Worm (Caenorhabditis elegans): ENCODE data around the gene wht-6.

Gene wht-6

DNA sequence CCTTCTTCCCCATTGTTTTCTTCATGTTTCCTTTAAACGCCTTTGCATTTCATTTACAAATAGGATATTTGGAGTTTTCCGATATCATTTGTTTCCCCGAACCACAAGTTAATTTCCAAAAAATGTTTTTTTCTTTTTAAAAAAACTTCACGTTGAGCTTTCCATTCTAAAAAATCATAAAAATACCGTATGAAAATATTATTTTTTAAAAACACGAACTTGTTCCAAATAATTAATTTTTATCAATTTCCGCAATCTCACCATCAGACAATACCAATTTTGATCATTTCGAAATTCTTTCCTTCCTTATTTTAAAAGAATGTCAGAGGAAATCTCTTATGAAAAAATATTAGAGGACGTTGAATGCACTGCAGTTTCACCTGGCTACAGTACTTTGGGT lies at the start of gene wht-6:
wht-6 (plus strand) TSS at position 301 of the 400 bp plus-strand sequence.
- no peak for TF ChIP-seq lir-3 (tag; optimal IDR thresholded peaks at IDR 0.05)
- no peak for TF ChIP-seq D1046.2 (GFP tag; IDR thresholded peaks at IDR 0.05)
- TF ChIP-seq Y5F2A.4 (GFP tag; optimal IDR thresholded peaks at IDR 0.05) = no peak
- no peak for TF ChIP-seq F44E2.7 (GFP tag; IDR thresholded peaks at IDR 0.05)
- no peak for TF ChIP-seq nhr-111 (GFP tag; optimal IDR thresholded peaks at IDR 0.05)
- TF ChIP-seq mdt-29 (GFP tag; IDR thresholded peaks at IDR 0.05) = no peak
- no peak for TF ChIP-seq tra-1 (GFP tag; IDR thresholded peaks at IDR 0.05)
- no peak for TF ChIP-seq arid-1 (GFP tag; conservative IDR thresholded peaks at IDR 0.05)

DNA sequence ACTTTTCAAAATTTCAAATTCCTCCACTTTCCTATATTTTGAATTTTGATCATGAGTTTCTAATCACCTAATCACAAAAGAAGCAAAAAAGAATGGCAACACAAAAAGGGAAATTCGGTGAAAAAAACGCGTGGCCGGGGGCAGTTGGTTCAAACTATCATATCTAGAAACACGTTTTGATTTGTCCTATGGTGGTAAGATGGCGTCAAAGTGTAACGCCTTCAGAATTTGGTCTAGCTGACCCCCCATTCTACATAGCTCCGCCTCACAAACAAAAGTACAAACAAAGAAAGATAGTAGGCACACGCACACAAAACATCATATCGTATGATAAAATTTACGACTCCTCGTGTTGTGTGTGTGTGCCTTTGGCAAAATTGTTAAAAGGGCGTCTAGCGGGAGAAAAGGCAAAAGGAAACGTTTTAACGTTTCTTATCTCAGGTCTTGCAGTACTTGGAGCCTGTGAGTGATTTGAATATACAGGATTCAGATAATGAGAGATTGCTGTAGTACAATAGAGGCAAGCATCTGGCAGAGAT lies 49.5 kb upstream of the wht-6 start:
- no peak for TF ChIP-seq ZK337.2 (GFP tag; IDR thresholded peaks at IDR 0.05)
- peak; percentile 60 for TF ChIP-seq cey-2 (tag; optimal IDR thresholded peaks at IDR 0.05; ENCODE audit: borderline replicate concordance, insufficient read depth)
- no peak for TF ChIP-seq mdt-29 (GFP tag; IDR thresholded peaks at IDR 0.05)
- peak; percentile 31; the same call in 1 of the 2 replicates for TF ChIP-seq ceh-20 (GFP tag; IDR thresholded peaks at IDR 0.05)
- no peak for TF ChIP-seq gei-8 (GFP tag; optimal IDR thresholded peaks at IDR 0.05)
- no peak for TF ChIP-seq aly-2 (tag; optimal IDR thresholded peaks at IDR 0.05)
- TF ChIP-seq skn-1 (tag; optimal IDR thresholded peaks at IDR 0.05) = no peak
- TF ChIP-seq nhr-102 (tag; optimal IDR thresholded peaks at IDR 0.05) = peak; percentile 18
- no peak for TF ChIP-seq vab-7 (GFP tag; IDR thresholded peaks at IDR 0.05)
- no peak for TF ChIP-seq lim-7 (GFP tag; IDR thresholded peaks at IDR 0.05)
- no peak for TF ChIP-seq F26F4.8 (GFP tag; conservative IDR thresholded peaks at IDR 0.05)
- peak; percentile 42 for TF ChIP-seq T26A8.4 (GFP tag; IDR thresholded peaks at IDR 0.05)
- TF ChIP-seq lin-15B (tag; optimal IDR thresholded peaks at IDR 0.05) = no peak
- TF ChIP-seq nhr-76 (tag; optimal IDR thresholded peaks at IDR 0.05) = no peak
- peak; percentile 82 for TF ChIP-seq hlh-11 (tag; optimal IDR thresholded peaks at IDR 0.05)
- no peak for TF ChIP-seq lin-39 (tag; optimal IDR thresholded peaks at IDR 0.05)
- TF ChIP-seq F44E2.7 (GFP tag; IDR thresholded peaks at IDR 0.05) = no peak
- TF ChIP-seq daf-16 (GFP tag; optimal IDR thresholded peaks at IDR 0.05) = no peak
- peak; percentile 73 for TF ChIP-seq daf-16 (tag; optimal IDR thresholded peaks at IDR 0.05)
- TF ChIP-seq mes-2 (tag; optimal IDR thresholded peaks at IDR 0.05; ENCODE audit: poor library complexity, severe bottlenecking) = peak; percentile 4
- no peak for TF ChIP-seq lin-13 (GFP tag; optimal IDR thresholded peaks at IDR 0.05)
- no peak for TF ChIP-seq D1046.2 (GFP tag; IDR thresholded peaks at IDR 0.05)
- no peak for TF ChIP-seq madf-9 (GFP tag; conservative IDR thresholded peaks at IDR 0.05)
- peak; percentile 82 for TF ChIP-seq hlh-30 (tag; optimal IDR thresholded peaks at IDR 0.05; ENCODE audit: insufficient read depth)
- TF ChIP-seq dmd-8 (GFP tag; IDR thresholded peaks at IDR 0.05) = no peak
- no peak for TF ChIP-seq ceh-28 (tag; optimal IDR thresholded peaks at IDR 0.05)
- peak; percentile 86 for TF ChIP-seq mxl-3 (GFP tag; optimal IDR thresholded peaks at IDR 0.05)
- peak; percentile 31 to 76 for TF ChIP-seq mdl-1 (tag; optimal IDR thresholded peaks at IDR 0.05)
- TF ChIP-seq nhr-10 (tag; optimal IDR thresholded peaks at IDR 0.05) = no peak
- no peak for TF ChIP-seq ceh-62 (tag; optimal IDR thresholded peaks at IDR 0.05)
- TF ChIP-seq Y48G9A.11 (GFP tag; IDR thresholded peaks at IDR 0.05) = no peak
- no peak for TF ChIP-seq daf-12 (tag; optimal IDR thresholded peaks at IDR 0.05)
- peak in 1 of 2 experiments; percentile 83 for TF ChIP-seq unc-62 (GFP tag; optimal IDR thresholded peaks at IDR 0.05 in 1 of 2)
- no peak for TF ChIP-seq unc-62 (tag; optimal IDR thresholded peaks at IDR 0.05)
- TF ChIP-seq duxl-1 (tag; optimal IDR thresholded peaks at IDR 0.05; ENCODE audit: poor library complexity) = no peak
- no peak for TF ChIP-seq attf-4 (tag; optimal IDR thresholded peaks at IDR 0.05)
- TF ChIP-seq nhr-111 (GFP tag; optimal IDR thresholded peaks at IDR 0.05) = no peak
- peak; percentile 37 for TF ChIP-seq mep-1 (tag; optimal IDR thresholded peaks at IDR 0.05)
- no peak for TF ChIP-seq nhr-41 (GFP tag; IDR thresholded peaks at IDR 0.05)
- TF ChIP-seq nhr-25 (tag; optimal IDR thresholded peaks at IDR 0.05; ENCODE audit: borderline replicate concordance, insufficient read depth) = no peak
- TF ChIP-seq hif-1 (tag; optimal IDR thresholded peaks at IDR 0.05) = peak in 1 of 2 experiments; percentile 51
- TF ChIP-seq F10B5.3 (tag; optimal IDR thresholded peaks at IDR 0.05) = no peak
- peak; percentile 98 for TF ChIP-seq pqm-1 (tag; optimal IDR thresholded peaks at IDR 0.05)
- no peak for TF ChIP-seq egl-43 (GFP tag; IDR thresholded peaks at IDR 0.05)

Data from whole organism, L4 larva.